Worm (Caenorhabditis elegans) whole organism, young adult: ENCODE measurements around the gene clec-80.

Experiments
- B0019.2 ChIP-seq: fragments of 200-800 bp; sonication (Bioruptor generic); conservative IDR thresholded peaks from 2 replicates; pipeline ENCODE4 v1.3.6; 2022; ENCODE audit warnings: missing genetic modification reagents, missing genetic modification characterization, missing compliant biosample characterization
- B0035.1 ChIP-seq: sonication (generic microtip); optimal IDR thresholded peaks from 2 replicates; lab custom pipeline; 2016; ENCODE audit warnings: missing genetic modification characterization, mild to moderate bottlenecking, missing compliant biosample characterization, missing genotype, missing genetic modification reagents
- B0261.1 ChIP-seq: sonication (generic microtip); optimal IDR thresholded peaks from 2 replicates; lab custom pipeline; 2016; ENCODE audit warnings: mild to moderate bottlenecking, missing genetic modification characterization, moderate library complexity, missing compliant biosample characterization
- F10E7.11 ChIP-seq: sonication (generic microtip); optimal IDR thresholded peaks from 2 replicates; lab custom pipeline; 2017; ENCODE audit warnings: mild to moderate bottlenecking, missing genetic modification characterization, moderate library complexity, missing compliant biosample characterization
- F33H1.4 ChIP-seq: fragments of 200-800 bp; sonication (Bioruptor generic); IDR thresholded peaks from 2 replicates; pipeline ENCODE4 v1.3.6; 2022; ENCODE audit warnings: missing genetic modification reagents, missing genetic modification characterization, missing compliant biosample characterization
- F49E8.2 ChIP-seq: sonication (generic microtip); optimal IDR thresholded peaks from 3 replicates; lab custom pipeline; 2017; ENCODE audit warnings: missing genetic modification characterization, mild to moderate bottlenecking, missing compliant biosample characterization, antibody characterized with exemption, moderate library complexity; ENCODE audit not compliant: insufficient read depth
- F52B5.7 ChIP-seq: sonication (generic microtip); optimal IDR thresholded peaks from 2 replicates; lab custom pipeline; 2016; ENCODE audit warnings: mild to moderate bottlenecking, missing genetic modification characterization, missing compliant biosample characterization
- K11D2.4 ChIP-seq: fragments of 200-800 bp; sonication (Bioruptor generic); IDR thresholded peaks from 2 replicates; pipeline ENCODE4 v1.3.6; 2022; ENCODE audit warnings: missing genetic modification reagents, missing genetic modification characterization, missing compliant biosample characterization
- K12H6.12 ChIP-seq: fragments of 200-800 bp; sonication (Bioruptor generic); optimal IDR thresholded peaks from 2 replicates; lab custom pipeline; 2018; ENCODE audit warnings: mild to moderate bottlenecking, missing genetic modification characterization, missing compliant biosample characterization
- T26A5.8 ChIP-seq: sonication (generic microtip); optimal IDR thresholded peaks from 2 replicates; lab custom pipeline; 2016; ENCODE audit warnings: missing genetic modification characterization, missing compliant biosample characterization
- Y53G8AR.9 ChIP-seq: fragments of 200-800 bp; sonication (Bioruptor generic); conservative IDR thresholded peaks from 2 replicates; pipeline ENCODE4 v1.3.6; 2022; ENCODE audit warnings: missing genetic modification reagents, missing genetic modification characterization, missing compliant biosample characterization
- Y56A3A.18 ChIP-seq: fragments of 200-800 bp; sonication (Bioruptor generic); IDR thresholded peaks from 2 replicates; pipeline ENCODE4 v1.3.6; 2022; ENCODE audit warnings: missing genetic modification reagents, missing genetic modification characterization, missing compliant biosample characterization
- Y67H2A.10 ChIP-seq: fragments of 200-800 bp; sonication (Bioruptor generic); conservative IDR thresholded peaks from 2 replicates; pipeline ENCODE4 v1.3.6; 2022; ENCODE audit warnings: missing genetic modification reagents, missing genetic modification characterization, missing compliant biosample characterization
- Y95B8A.8 ChIP-seq: fragments of 200-800 bp; sonication (Bioruptor generic); IDR thresholded peaks from 2 replicates; pipeline ENCODE4 v1.3.6; 2022; ENCODE audit warnings: missing genetic modification reagents, missing genetic modification characterization, missing compliant biosample characterization
- aptf-2 ChIP-seq: fragments of 200-800 bp; sonication (Bioruptor generic); conservative IDR thresholded peaks from 2 replicates; pipeline ENCODE4 v1.3.6; 2022; ENCODE audit warnings: missing genetic modification reagents, missing genetic modification characterization, missing compliant biosample characterization
- atf-7 ChIP-seq: sonication (generic microtip); optimal IDR thresholded peaks from 2 replicates; lab custom pipeline; 2017; ENCODE audit warnings: mild to moderate bottlenecking, missing genetic modification characterization, missing compliant biosample characterization
- athp-1 ChIP-seq: sonication (generic microtip); optimal IDR thresholded peaks from 2 replicates; lab custom pipeline; 2017; ENCODE audit warnings: mild to moderate bottlenecking, missing genetic modification characterization, missing compliant biosample characterization
- attf-5 ChIP-seq: fragments of 200-800 bp; sonication (Bioruptor generic); optimal IDR thresholded peaks from 2 replicates; lab custom pipeline; 2018; ENCODE audit warnings: mild to moderate bottlenecking, missing genetic modification characterization, missing compliant biosample characterization
- attf-6 ChIP-seq: fragments of 200-800 bp; sonication (Bioruptor generic); IDR thresholded peaks from 2 replicates; pipeline ENCODE4 v1.3.6; 2022; ENCODE audit warnings: missing genetic modification reagents, missing genetic modification characterization, missing compliant biosample characterization
- cebp-1 ChIP-seq, 2 experiments: fragments of 200-800 bp in 1 of 2; sonication (Bioruptor generic) in 1 of 2; sonication (generic microtip) in 1 of 2; IDR thresholded peaks in 1 of 2; optimal IDR thresholded peaks in 1 of 2; 2 replicates each; pipeline versions ENCODE4 v1.3.6 to Lab custom; 2017 to 2022; ENCODE audit warnings: missing compliant biosample characterization in 2 of 2, missing genetic modification characterization in 2 of 2, mild to moderate bottlenecking in 1 of 2, missing genetic modification reagents in 1 of 2, moderate library complexity in 1 of 2
- ceh-27 ChIP-seq: fragments of 200-800 bp; sonication (Bioruptor generic); optimal IDR thresholded peaks from 2 replicates; lab custom pipeline; 2018; ENCODE audit warnings: mild to moderate bottlenecking, missing genetic modification characterization, moderate library complexity, missing compliant biosample characterization
- ceh-58 ChIP-seq: fragments of 200-800 bp; sonication (Bioruptor generic); IDR thresholded peaks from 2 replicates; pipeline ENCODE4 v1.3.6; 2022; ENCODE audit warnings: missing genetic modification characterization, missing compliant biosample characterization
- ceh-91 ChIP-seq: fragments of 200-800 bp; sonication (Bioruptor generic); IDR thresholded peaks from 2 replicates; pipeline ENCODE4 v1.3.6; 2022; ENCODE audit warnings: missing genetic modification reagents, missing genetic modification characterization, missing compliant biosample characterization
- chd-7 ChIP-seq: sonication (generic microtip); optimal IDR thresholded peaks from 2 replicates; lab custom pipeline; 2016; ENCODE audit warnings: mild to moderate bottlenecking, missing genetic modification characterization, moderate library complexity, missing compliant biosample characterization
- efl-1 ChIP-seq: fragments of 150-350 bp; optimal IDR thresholded peaks from 2 replicates; lab custom pipeline; 2014; ENCODE audit warnings: missing biosample characterization, missing genetic modification reagents, missing genetic modification characterization
- egl-18 ChIP-seq: fragments of 200-800 bp; sonication (Bioruptor generic); IDR thresholded peaks from 2 replicates; pipeline ENCODE4 v1.3.6; 2022; ENCODE audit warnings: missing genetic modification reagents, missing genetic modification characterization, missing compliant biosample characterization
- fkh-3 ChIP-seq: sonication (generic microtip); optimal IDR thresholded peaks from 2 replicates; lab custom pipeline; 2016; ENCODE audit warnings: mild to moderate bottlenecking, missing genetic modification characterization, missing compliant biosample characterization
- him-1 ChIP-seq: sonication (generic microtip); optimal IDR thresholded peaks from 2 replicates; lab custom pipeline; 2016; ENCODE audit warnings: missing genotype, missing genetic modification reagents, missing genetic modification characterization, missing compliant biosample characterization
- hlh-26 ChIP-seq: fragments of 200-800 bp; sonication (Bioruptor generic); conservative IDR thresholded peaks from 2 replicates; pipeline ENCODE4 v1.3.6; 2022; ENCODE audit warnings: missing genetic modification reagents, missing genetic modification characterization, missing compliant biosample characterization
- hrde-1 ChIP-seq: sonication (generic microtip); optimal IDR thresholded peaks from 2 replicates; lab custom pipeline; 2016; ENCODE audit warnings: missing genetic modification characterization, mild to moderate bottlenecking, missing compliant biosample characterization, moderate library complexity, missing genotype, missing genetic modification reagents, borderline replicate concordance
- let-526 ChIP-seq: fragments of 200-800 bp; sonication (Bioruptor generic); IDR thresholded peaks from 2 replicates; pipeline ENCODE4 v1.3.6; 2022; ENCODE audit warnings: missing genetic modification reagents, missing genetic modification characterization, missing compliant biosample characterization
- lir-1 ChIP-seq: fragments of 200-800 bp; sonication (Bioruptor generic); conservative IDR thresholded peaks from 2 replicates; pipeline ENCODE4 v1.3.6; 2022; ENCODE audit warnings: missing genetic modification reagents, missing genetic modification characterization, missing compliant biosample characterization
- lsl-1 ChIP-seq: fragments of 200-800 bp; sonication (Bioruptor generic); optimal IDR thresholded peaks from 2 replicates; lab custom pipeline; 2018; ENCODE audit warnings: mild to moderate bottlenecking, missing genetic modification characterization, moderate library complexity, missing compliant biosample characterization
- madf-10 ChIP-seq: sonication (generic microtip); optimal IDR thresholded peaks from 2 replicates; lab custom pipeline; 2016; ENCODE audit warnings: mild to moderate bottlenecking, missing genetic modification characterization, missing compliant biosample characterization
- madf-8 ChIP-seq: fragments of 200-800 bp; sonication (Bioruptor generic); conservative IDR thresholded peaks from 2 replicates; pipeline ENCODE4 v1.3.6; 2022; ENCODE audit warnings: missing genetic modification reagents, missing genetic modification characterization, missing compliant biosample characterization
- nhr-120 ChIP-seq: fragments of 200-800 bp; sonication (Bioruptor generic); IDR thresholded peaks from 2 replicates; pipeline ENCODE4 v1.3.6; 2022; ENCODE audit warnings: missing genetic modification characterization, missing compliant biosample characterization
- pbrm-1 ChIP-seq: fragments of 200-800 bp; sonication (Bioruptor generic); IDR thresholded peaks from 2 replicates; pipeline ENCODE4 v1.3.6; 2022; ENCODE audit warnings: missing genetic modification reagents, missing genetic modification characterization, missing compliant biosample characterization
- rcor-1 ChIP-seq: fragments of 200-800 bp; sonication (Bioruptor generic); IDR thresholded peaks from 2 replicates; pipeline ENCODE4 v1.3.6; 2022; ENCODE audit warnings: missing genetic modification reagents, missing genetic modification characterization, missing compliant biosample characterization
- tbx-9 ChIP-seq: sonication (generic microtip); optimal IDR thresholded peaks from 2 replicates; lab custom pipeline; 2016; ENCODE audit warnings: borderline replicate concordance, missing genetic modification characterization, inconsistent platforms, missing compliant biosample characterization
- tlf-1 ChIP-seq: fragments of 200-800 bp; sonication (Bioruptor generic); optimal IDR thresholded peaks from 2 replicates; lab custom pipeline; 2018; ENCODE audit warnings: mild to moderate bottlenecking, missing genetic modification characterization, missing compliant biosample characterization
- unc-130 ChIP-seq: sonication (generic microtip); optimal IDR thresholded peaks from 2 replicates; lab custom pipeline; 2016; ENCODE audit warnings: missing genetic modification reagents, missing genetic modification characterization, missing compliant biosample characterization
- xnd-1 ChIP-seq: sonication (generic microtip); optimal IDR thresholded peaks from 2 replicates; lab custom pipeline; 2016; ENCODE audit warnings: missing genotype, missing genetic modification reagents, missing genetic modification characterization, missing compliant biosample characterization
- zim-3 ChIP-seq: sonication (generic microtip); optimal IDR thresholded peaks from 2 replicates; lab custom pipeline; 2017; ENCODE audit warnings: mild to moderate bottlenecking, missing genetic modification characterization, moderate library complexity, missing compliant biosample characterization
- ztf-26 ChIP-seq: sonication (generic microtip); optimal IDR thresholded peaks from 2 replicates; lab custom pipeline; 2017; ENCODE audit warnings: missing genetic modification characterization, missing compliant biosample characterization
- ztf-28 ChIP-seq: fragments of 200-800 bp; sonication (Bioruptor generic); IDR thresholded peaks from 2 replicates; pipeline ENCODE4 v1.3.6; 2022; ENCODE audit warnings: missing genetic modification reagents, missing genetic modification characterization, missing compliant biosample characterization
- ztf-3 ChIP-seq: fragments of 200-800 bp; sonication (Bioruptor generic); optimal IDR thresholded peaks from 2 replicates; lab custom pipeline; 2018; ENCODE audit warnings: mild to moderate bottlenecking, missing genetic modification characterization, missing compliant biosample characterization
- ztf-6 ChIP-seq: fragments of 200-800 bp; sonication (Bioruptor generic); IDR thresholded peaks from 2 replicates; pipeline ENCODE4 v1.3.6; 2022; ENCODE audit warnings: missing genetic modification reagents, missing genetic modification characterization, missing compliant biosample characterization

clec-80 gene

DNA sequence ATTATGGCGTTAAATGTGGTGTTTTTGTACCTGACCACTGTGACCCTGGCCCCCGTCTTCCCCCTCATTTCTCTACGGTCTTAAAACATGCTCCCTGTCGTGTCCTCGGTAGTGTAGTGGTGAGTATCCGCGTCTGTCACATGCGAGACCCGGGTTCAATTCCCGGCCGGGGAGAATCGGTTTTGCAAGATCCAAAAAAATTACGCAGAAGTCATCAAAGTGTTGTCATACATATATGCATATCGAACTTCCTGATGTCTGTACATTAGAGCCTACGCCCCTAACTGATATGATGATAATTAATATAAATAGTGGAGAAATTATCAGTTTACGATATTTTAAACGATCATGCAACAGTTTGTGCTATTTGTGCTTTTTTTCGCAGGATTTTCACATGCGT lies 18.0 kb upstream of the clec-80 start, which contains the start of gene Y54G2A.45 (continued):
- peak; percentile 43 for TF ChIP-seq attf-5 (GFP tag; lab: Kevin White, UChicago)
- TF ChIP-seq Y95B8A.8 (GFP tag; lab: Robert Waterston, UW) = peak; percentile 76; the same call in 1 of the 2 replicates
- TF ChIP-seq madf-8 (GFP tag; lab: Robert Waterston, UW) = no peak; the same call in 1 of the 2 replicates
- peak; percentile 57 for TF ChIP-seq unc-130
- peak; percentile 59 for TF ChIP-seq lsl-1 (GFP tag; lab: Kevin White, UChicago)
- peak; percentile 90; the same call in 1 of the 2 replicates for TF ChIP-seq Y56A3A.18 (GFP tag; lab: Robert Waterston, UW)
- TF ChIP-seq nhr-120 (GFP tag; lab: Robert Waterston, UW) = no peak
- no peak for TF ChIP-seq aptf-2
- peak; percentile 67 for TF ChIP-seq chd-7 (tag; lab: Kevin White, UChicago)
- TF ChIP-seq fkh-3 (tag; lab: Kevin White, UChicago) = no peak
- TF ChIP-seq K11D2.4 (GFP tag; lab: Robert Waterston, UW) = peak; percentile 56; the same call in 1 of the 2 replicates
- TF ChIP-seq Y67H2A.10 = no peak
- TF ChIP-seq K12H6.12 (tag; lab: Kevin White, UChicago) = peak; percentile 13
- TF ChIP-seq zim-3 = peak; percentile 56
- TF ChIP-seq ztf-3 (GFP tag; lab: Kevin White, UChicago) = peak; percentile 24
- TF ChIP-seq F49E8.2 (tag; lab: Kevin White, UChicago) = peak; percentile 79
- TF ChIP-seq athp-1 (tag; lab: Kevin White, UChicago) = peak; percentile 60
- peak; percentile 92 for TF ChIP-seq B0261.1 (tag; lab: Kevin White, UChicago)
- no peak for TF ChIP-seq tbx-9
- TF ChIP-seq ceh-27 = peak; percentile 20
- peak; percentile 76 for TF ChIP-seq pbrm-1
- no peak for TF ChIP-seq ceh-58 (GFP tag; lab: Robert Waterston, UW)
- no peak for TF ChIP-seq egl-18
- TF ChIP-seq him-1 (tag; lab: Kevin White, UChicago) = peak; percentile 79
- TF ChIP-seq lir-1 (GFP tag; lab: Robert Waterston, UW) = 0 out of 2 replicates have a peak, but pooled peaks have one; percentile 15
- no peak for TF ChIP-seq let-526
- TF ChIP-seq atf-7 = peak; percentile 85
- no peak for TF ChIP-seq ztf-6
- 0 out of 2 replicates have a peak, but pooled peaks have one; percentile 38 for TF ChIP-seq Y53G8AR.9 (GFP tag; lab: Robert Waterston, UW)
- no peak for TF ChIP-seq hlh-26 (GFP tag; lab: Robert Waterston, UW)
- TF ChIP-seq B0019.2 = peak; percentile 34; the same call in 1 of the 2 replicates
- no peak for TF ChIP-seq ztf-28 (GFP tag; lab: Robert Waterston, UW)
- TF ChIP-seq ztf-26 (tag; lab: Kevin White, UChicago) = peak; percentile 43
- TF ChIP-seq F33H1.4 (GFP tag; lab: Robert Waterston, UW) = peak; percentile 46
- TF ChIP-seq ceh-91 (GFP tag; lab: Robert Waterston, UW) = no peak
- no peak for TF ChIP-seq cebp-1 (GFP tag; IDR thresholded peaks at IDR 0.05; lab: Robert Waterston, UW)
- peak; percentile 74 for TF ChIP-seq cebp-1 (tag; optimal IDR thresholded peaks at IDR 0.05; lab: Kevin White, UChicago)
- TF ChIP-seq B0035.1 (tag; lab: Kevin White, UChicago) = peak; percentile 50
- TF ChIP-seq T26A5.8 (tag; lab: Kevin White, UChicago) = peak; percentile 48
- peak; percentile 52 for TF ChIP-seq tlf-1 (GFP tag; lab: Kevin White, UChicago)
- TF ChIP-seq efl-1 (GFP tag; lab: Kevin White, UChicago) = peak; percentile 13
- TF ChIP-seq rcor-1 (GFP tag; lab: Robert Waterston, UW) = peak; percentile 66
- peak; percentile 87 for TF ChIP-seq hrde-1
- TF ChIP-seq madf-10 (tag; lab: Kevin White, UChicago) = peak; percentile 86
- no peak for TF ChIP-seq F52B5.7 (tag; lab: Kevin White, UChicago)
- TF ChIP-seq F10E7.11 (tag; lab: Kevin White, UChicago) = no peak
- TF ChIP-seq attf-6 = 0 out of 2 replicates have a peak, but pooled peaks have one; percentile 52
- TF ChIP-seq xnd-1 (tag; lab: Kevin White, UChicago) = peak; percentile 15
